Worm (Caenorhabditis elegans): ENCODE results near the gene F16G10.3.

DNA sequence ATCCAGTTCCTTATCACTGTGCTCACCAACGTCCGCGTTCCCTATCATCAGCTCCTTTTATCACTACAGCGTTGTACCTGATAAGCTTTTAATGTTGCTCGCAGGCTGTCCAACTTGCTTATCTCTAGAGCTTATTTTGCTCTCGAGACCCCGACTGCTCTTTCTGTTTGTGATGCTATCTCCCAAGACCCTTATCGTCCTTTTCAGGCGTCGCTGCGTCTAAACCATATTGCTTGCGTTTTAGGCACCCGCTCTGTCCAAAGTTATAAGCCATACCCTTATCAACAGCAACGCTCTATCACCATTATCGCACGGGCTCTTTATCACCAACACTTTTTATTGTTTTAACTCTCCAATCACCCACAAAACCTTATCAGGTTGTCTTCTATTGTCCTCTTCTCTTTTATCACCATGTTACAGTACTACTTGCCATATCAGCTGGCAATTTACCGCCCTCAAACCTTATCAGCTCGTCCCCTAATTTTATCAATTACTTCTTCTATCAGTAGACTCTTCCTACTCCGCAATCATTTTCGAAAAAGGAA is 6.3 kb downstream of the F16G10.3 start:
- TF ChIP-seq lin-13 (GFP tag; optimal IDR thresholded peaks at IDR 0.05), result no peak
- TF ChIP-seq elt-3 (tag; optimal IDR thresholded peaks at IDR 0.05), result no peak
- peak; percentile 92 for TF ChIP-seq jun-1 (tag; optimal IDR thresholded peaks at IDR 0.05)
- TF ChIP-seq fos-1 (tag; optimal IDR thresholded peaks at IDR 0.05), result no peak

All from whole organism, L1 larva.